Worm (Caenorhabditis elegans) whole organism, L1 larva: ENCODE results near the gene K08E7.4.

Experiments
- nhr-11 ChIP-seq: fragments of 150-350 bp; optimal IDR thresholded peaks from 2 replicates; lab custom pipeline; 2014; ENCODE audit warnings: missing biosample characterization, missing genetic modification characterization
- nhr-12 ChIP-seq: sonication (generic microtip); optimal IDR thresholded peaks from 2 replicates; lab custom pipeline; 2017; ENCODE audit warnings: missing biosample characterization, missing genetic modification characterization
- pag-3 ChIP-seq: sonication (generic microtip); optimal IDR thresholded peaks from 2 replicates; lab custom pipeline; 2017; ENCODE audit warnings: missing genetic modification characterization, mild to moderate bottlenecking, missing compliant biosample characterization, antibody characterized with exemption, borderline replicate concordance; ENCODE audit not compliant: insufficient read depth

ce11 chrIV:12570546-12570945, 401 bp downstream of the K08E7.4 start:
- TF ChIP-seq pag-3 (tag; lab: Kevin White, UChicago): no peak
- TF ChIP-seq nhr-11: no peak
- TF ChIP-seq nhr-12 (tag; lab: Kevin White, UChicago): no peak
